Fruit fly (Drosophila melanogaster) whole organism, wandering third instar larva: ENCODE measurements around the gene mRpS24.

Experiments used
- Abd-B ChIP-seq: fragments of >200 bp; optimal IDR thresholded peaks from 2 replicates; lab custom pipeline; 2017; ENCODE audit warnings: missing biosample characterization, missing genetic modification characterization
- CG32264 ChIP-seq: fragments of 200-800 bp; sonication (Bioruptor generic); optimal IDR thresholded peaks from 2 replicates; lab custom pipeline; 2016; ENCODE audit warnings: missing biosample characterization, missing genetic modification characterization
- CG9705 ChIP-seq: fragments of 200-800 bp; sonication (Bioruptor generic); optimal IDR thresholded peaks from 2 replicates; lab custom pipeline; 2018; ENCODE audit warnings: missing biosample characterization, mild to moderate bottlenecking, missing genetic modification characterization
- Dif ChIP-seq: fragments of 200-275, 200-300 bp; sonication (Bioruptor generic); optimal IDR thresholded peaks from 2 replicates; lab custom pipeline; 2018; ENCODE audit warnings: missing biosample characterization, missing genetic modification characterization; ENCODE audit not compliant: partially characterized antibody
- HLH106 ChIP-seq: fragments of 200-800 bp; optimal IDR thresholded peaks from 3 replicates; lab custom pipeline; 2019; ENCODE audit warnings: missing biosample characterization, mild to moderate bottlenecking, missing genetic modification characterization, moderate library complexity
- Hnf4 ChIP-seq: fragments of 200-800 bp; sonication (Bioruptor generic); optimal IDR thresholded peaks from 2 replicates; lab custom pipeline; 2016; ENCODE audit warnings: missing biosample characterization, mild to moderate bottlenecking, missing genetic modification characterization
- Hr83 ChIP-seq: fragments of 200-300 bp; sonication (Bioruptor generic); optimal IDR thresholded peaks from 2 replicates; lab custom pipeline; 2016; ENCODE audit warnings: missing biosample characterization, mild to moderate bottlenecking, missing genetic modification characterization, moderate library complexity; ENCODE audit not compliant: poor library complexity, severe bottlenecking
- Jra ChIP-seq: sonication (Bioruptor generic); optimal IDR thresholded peaks from 2 replicates; lab custom pipeline; 2016; ENCODE audit warnings: missing biosample characterization, missing genetic modification characterization
- Mio ChIP-seq: sonication (Bioruptor generic); optimal IDR thresholded peaks from 2 replicates; lab custom pipeline; 2016; ENCODE audit warnings: missing biosample characterization, missing genetic modification characterization
- Myc ChIP-seq: fragments of >200 bp; optimal IDR thresholded peaks from 2 replicates; lab custom pipeline; 2017
- N ChIP-seq: fragments of >200 bp; optimal IDR thresholded peaks from 2 replicates; lab custom pipeline; 2018; ENCODE audit warnings: missing biosample characterization, missing external identifiers, missing genetic modification characterization
- OdsH ChIP-seq: fragments of 200-800 bp; sonication (Bioruptor generic); optimal IDR thresholded peaks from 2 replicates; lab custom pipeline; 2016; ENCODE audit warnings: missing biosample characterization, mild to moderate bottlenecking, missing genetic modification characterization
- Rel ChIP-seq, 2 experiments: fragments of 200-800 bp; sonication (Bioruptor generic) in 1 of 2; optimal IDR thresholded peaks; 2 replicates in 1 of 2; 3 replicates in 1 of 2; lab custom pipeline; 2016 to 2019; ENCODE audit warnings: mild to moderate bottlenecking in 2 of 2, missing biosample characterization in 2 of 2, missing genetic modification characterization in 2 of 2, moderate library complexity in 1 of 2
- Sp1 ChIP-seq: fragments of 200-800 bp; sonication (Bioruptor generic); optimal IDR thresholded peaks from 3 replicates; lab custom pipeline; 2019; ENCODE audit warnings: missing biosample characterization, mild to moderate bottlenecking, missing genetic modification characterization, moderate library complexity
- Vsx2 ChIP-seq: fragments of 200-300, 225-300 bp; sonication (Bioruptor generic); optimal IDR thresholded peaks from 2 replicates; lab custom pipeline; 2018; ENCODE audit warnings: missing biosample characterization, missing genetic modification characterization; ENCODE audit not compliant: partially characterized antibody
- br ChIP-seq: fragments of 200-800 bp; sonication (Bioruptor generic); optimal IDR thresholded peaks from 2 replicates; lab custom pipeline; 2016; ENCODE audit warnings: missing biosample characterization, missing genetic modification characterization
- brk ChIP-seq: fragments of 200-800 bp; sonication (Bioruptor generic); optimal IDR thresholded peaks from 2 replicates; lab custom pipeline; 2016; ENCODE audit warnings: missing biosample characterization, mild to moderate bottlenecking, missing genetic modification characterization
- dl ChIP-seq, 2 experiments: fragments of 175-275, 200-275 bp in 1 of 2; fragments of 200-275 bp in 1 of 2; sonication (Bioruptor generic); optimal IDR thresholded peaks; lab custom pipeline; 2018; ENCODE audit warnings: mild to moderate bottlenecking in 2 of 2, missing biosample characterization in 2 of 2, missing genetic modification characterization in 2 of 2, moderate library complexity in 2 of 2; ENCODE audit not compliant: partially characterized antibody in 2 of 2, insufficient read depth in 1 of 2
- dmrt93B ChIP-seq: fragments of 200-800 bp; sonication (Bioruptor generic); optimal IDR thresholded peaks from 2 replicates; lab custom pipeline; 2018; ENCODE audit warnings: missing biosample characterization, mild to moderate bottlenecking, missing genetic modification characterization
- dsf ChIP-seq: sonication (Bioruptor generic); optimal IDR thresholded peaks from 2 replicates; lab custom pipeline; 2016; ENCODE audit warnings: missing biosample characterization, missing genetic modification characterization, borderline replicate concordance
- ey ChIP-seq: fragments of 200-800 bp; sonication (Bioruptor generic); optimal IDR thresholded peaks from 2 replicates; lab custom pipeline; 2016; ENCODE audit warnings: missing biosample characterization, missing genetic modification characterization
- foxo ChIP-seq, 2 experiments: fragments of 200-800 bp; sonication (Bioruptor generic); optimal IDR thresholded peaks; 2 replicates in 1 of 2; 3 replicates in 1 of 2; lab custom pipeline; 2016 to 2017; ENCODE audit warnings: missing biosample characterization in 2 of 2, missing genetic modification characterization in 2 of 2
- fru ChIP-seq: fragments of 200-800 bp; sonication (Bioruptor generic); optimal IDR thresholded peaks from 3 replicates; lab custom pipeline; 2016; ENCODE audit warnings: missing biosample characterization, mild to moderate bottlenecking, missing genetic modification characterization
- h ChIP-seq: fragments of 200-800 bp; sonication (Bioruptor generic); optimal IDR thresholded peaks from 3 replicates; lab custom pipeline; 2016; ENCODE audit warnings: missing biosample characterization, mild to moderate bottlenecking, missing genetic modification characterization
- jim ChIP-seq: fragments of 175-275, 200-325 bp; sonication (Bioruptor generic); optimal IDR thresholded peaks from 2 replicates; lab custom pipeline; 2016; ENCODE audit warnings: missing biosample characterization, mild to moderate bottlenecking, missing genetic modification characterization
- pan ChIP-seq: fragments of >200 bp; optimal IDR thresholded peaks from 2 replicates; lab custom pipeline; 2017
- psq ChIP-seq: fragments of 200-800 bp; sonication (Bioruptor generic); optimal IDR thresholded peaks from 3 replicates; lab custom pipeline; 2017; ENCODE audit warnings: missing biosample characterization, mild to moderate bottlenecking, missing genetic modification characterization, moderate library complexity
- rgr ChIP-seq: fragments of 200-800 bp; sonication (Bioruptor generic); optimal IDR thresholded peaks from 3 replicates; lab custom pipeline; 2016; ENCODE audit warnings: missing biosample characterization, mild to moderate bottlenecking, missing genetic modification characterization
- sage ChIP-seq: fragments of 200-800 bp; sonication (Bioruptor generic); optimal IDR thresholded peaks from 2 replicates; lab custom pipeline; 2016; ENCODE audit warnings: missing biosample characterization, mild to moderate bottlenecking, missing genetic modification characterization
- sv ChIP-seq: fragments of 200-800 bp; sonication (Bioruptor generic); optimal IDR thresholded peaks from 3 replicates; lab custom pipeline; 2016; ENCODE audit warnings: missing biosample characterization, missing genetic modification characterization
- usp ChIP-seq: fragments of >200 bp; optimal IDR thresholded peaks from 2 replicates; lab custom pipeline; 2017; ENCODE audit warnings: missing biosample characterization, missing genetic modification characterization
- woc ChIP-seq: sonication (Bioruptor generic); optimal IDR thresholded peaks from 2 replicates; lab custom pipeline; 2016; ENCODE audit warnings: missing biosample characterization, mild to moderate bottlenecking, missing genetic modification characterization

Gene mRpS24

DNA sequence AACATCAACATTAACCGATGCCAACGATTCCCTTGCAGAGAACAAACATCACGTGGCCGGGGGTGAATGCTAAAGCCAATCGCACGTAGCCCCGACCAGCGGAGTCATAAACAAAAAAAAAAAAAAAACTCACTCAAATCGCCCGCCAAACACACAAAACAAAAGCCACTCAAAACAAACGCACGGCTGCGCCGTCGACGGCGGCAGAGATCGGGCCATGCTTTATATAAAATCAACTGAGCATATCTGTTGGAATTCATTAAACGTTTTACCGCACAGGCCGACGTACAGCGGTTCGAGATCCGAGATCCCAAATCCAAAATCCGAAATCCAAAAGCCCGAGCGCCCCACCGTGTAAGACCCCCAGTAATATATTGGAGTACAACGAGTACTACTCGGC is 9.0 kb upstream of the mRpS24 start, which contains the start of gene CG13606:
Gene CG13606, plus strand, starts transcription at position 250 of the 400 bp plus-strand sequence.
- no peak for TF ChIP-seq woc
- TF ChIP-seq Hnf4 (GFP tag; lab: Kevin White, UChicago): no peak
- no peak for TF ChIP-seq Jra (GFP tag; lab: Kevin White, UChicago)
- no peak for TF ChIP-seq ey (GFP tag; lab: Kevin White, UChicago)
- no peak for TF ChIP-seq psq (GFP tag; lab: Kevin White, UChicago)
- no peak for TF ChIP-seq foxo (GFP tag; optimal IDR thresholded peaks at IDR 0.05; lab: Kevin White, UChicago)

DNA sequence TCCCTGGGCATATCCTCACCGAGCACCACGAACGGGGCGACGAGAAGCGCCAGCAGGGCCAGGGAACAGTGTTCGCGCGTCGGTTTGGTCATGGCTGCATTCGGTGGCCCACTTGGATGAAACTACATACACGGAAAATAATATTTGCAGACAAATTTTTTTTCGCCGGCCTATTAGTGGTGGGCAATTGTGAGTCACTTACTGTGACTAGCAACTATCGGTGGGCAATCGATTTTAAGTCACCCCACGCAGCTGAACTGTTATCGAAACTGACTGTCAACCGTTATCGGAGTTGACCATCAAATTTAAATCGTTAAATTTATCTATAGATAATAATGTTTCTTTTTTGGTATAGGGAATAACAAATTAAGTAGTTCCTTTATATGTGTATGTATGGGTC is 6.0 kb upstream of the mRpS24 start, which contains the start of gene CG5510:
Gene CG5510, minus strand, starts transcription at position 201 of the 400 bp plus-strand sequence.
- peak in 1 of 2 experiments; percentile 8 for TF ChIP-seq dl (GFP tag; optimal IDR thresholded peaks at IDR 0.05; lab: Kevin White, UChicago; ENCODE audit: insufficient read depth in 1 of 2, partially characterized antibody in 2 of 2)
- peak; percentile 10 for TF ChIP-seq Sp1 (GFP tag; lab: Kevin White, UChicago)
- no peak for TF ChIP-seq Vsx2 (GFP tag; lab: Kevin White, UChicago)
- peak; percentile 21 for TF ChIP-seq HLH106 (tag; lab: Kevin White, UChicago)
- TF ChIP-seq Rel (GFP tag; optimal IDR thresholded peaks at IDR 0.05; lab: Kevin White, UChicago): no peak
- TF ChIP-seq Rel (tag; optimal IDR thresholded peaks at IDR 0.05; lab: Kevin White, UChicago): peak; percentile 45
- TF ChIP-seq sage (GFP tag; lab: Kevin White, UChicago): no peak
- no peak for TF ChIP-seq jim (GFP tag; lab: Kevin White, UChicago)
- no peak for TF ChIP-seq rgr (GFP tag; lab: Kevin White, UChicago)
- peak; percentile 6 for TF ChIP-seq sv
- peak; percentile 2 for TF ChIP-seq br (GFP tag; lab: Kevin White, UChicago)
- no peak for TF ChIP-seq psq (GFP tag; lab: Kevin White, UChicago)
- TF ChIP-seq h (GFP tag; lab: Kevin White, UChicago): peak; percentile 33
- TF ChIP-seq fru (GFP tag; lab: Kevin White, UChicago): peak; percentile 36
- TF ChIP-seq OdsH (GFP tag; lab: Kevin White, UChicago): no peak
- peak; percentile 52 for TF ChIP-seq Hr83
- peak; percentile 27 for TF ChIP-seq ey (GFP tag; lab: Kevin White, UChicago)
- TF ChIP-seq Mio (GFP tag; lab: Kevin White, UChicago): no peak
- peak; percentile 14 for TF ChIP-seq woc
- peak; percentile 76 for TF ChIP-seq Jra (GFP tag; lab: Kevin White, UChicago)

DNA sequence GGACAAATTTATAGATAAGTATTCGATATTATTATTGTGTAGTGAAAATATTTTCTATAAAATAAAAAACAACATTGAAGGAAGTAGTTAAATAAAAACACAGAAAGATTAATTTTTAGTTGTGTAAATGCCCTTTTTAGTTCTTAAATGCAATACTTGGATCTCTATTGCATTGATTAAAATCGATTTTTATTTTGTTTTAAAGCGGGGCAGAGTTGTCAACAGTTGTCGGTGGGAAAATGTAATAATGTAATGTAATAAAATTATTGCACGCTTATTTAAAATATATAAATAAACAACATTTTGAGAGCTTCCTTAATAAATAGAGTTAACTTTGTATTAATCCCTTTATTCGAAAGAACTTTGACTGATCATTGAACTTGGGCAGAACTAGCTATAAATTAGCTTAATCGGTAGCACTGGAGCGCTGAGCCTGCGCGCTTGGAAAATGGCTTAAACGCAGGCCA is 244 bp upstream of the mRpS24 start, which contains the start of gene Apc2:
Gene Apc2, plus strand, starts transcription at position 411 of the 467 bp plus-strand sequence.
- peak; percentile 56 for TF ChIP-seq psq (GFP tag; lab: Kevin White, UChicago)
- TF ChIP-seq OdsH (GFP tag; lab: Kevin White, UChicago): peak; percentile 17
- TF ChIP-seq usp (GFP tag; lab: Kevin White, UChicago): no peak
- TF ChIP-seq Sp1 (GFP tag; lab: Kevin White, UChicago): peak; percentile 69
- no peak for TF ChIP-seq CG32264 (GFP tag; lab: Kevin White, UChicago)
- TF ChIP-seq brk: no peak
- TF ChIP-seq Abd-B: no peak
- no peak for TF ChIP-seq Dif
- peak; percentile 42 for TF ChIP-seq ey (GFP tag; lab: Kevin White, UChicago)
- TF ChIP-seq pan: no peak
- TF ChIP-seq Myc: peak; percentile 90
- TF ChIP-seq woc: peak; percentile 73
- peak; percentile 51 for TF ChIP-seq dsf
- peak; percentile 34 for TF ChIP-seq dmrt93B (GFP tag; lab: Kevin White, UChicago)
- no peak for TF ChIP-seq Hnf4 (GFP tag; lab: Kevin White, UChicago)
- peak in 1 of 2 experiments; percentile 62 for TF ChIP-seq foxo (GFP tag; optimal IDR thresholded peaks at IDR 0.05; lab: Kevin White, UChicago)
- peak; percentile 59 for TF ChIP-seq fru (GFP tag; lab: Kevin White, UChicago)
- peak; percentile 52 for TF ChIP-seq br (GFP tag; lab: Kevin White, UChicago)
- no peak for TF ChIP-seq N (GFP tag; lab: Kevin White, UChicago)
- TF ChIP-seq Jra (GFP tag; lab: Kevin White, UChicago): peak; percentile 38
- peak; percentile 58 for TF ChIP-seq h (GFP tag; lab: Kevin White, UChicago)
- peak; percentile 76 for TF ChIP-seq HLH106 (tag; lab: Kevin White, UChicago)
- TF ChIP-seq Rel (GFP tag; optimal IDR thresholded peaks at IDR 0.05; lab: Kevin White, UChicago): no peak
- no peak for TF ChIP-seq Rel (tag; optimal IDR thresholded peaks at IDR 0.05; lab: Kevin White, UChicago)
- TF ChIP-seq rgr (GFP tag; lab: Kevin White, UChicago): peak; percentile 54
- peak; percentile 4 for TF ChIP-seq sv
- TF ChIP-seq CG9705: peak; percentile 42
- TF ChIP-seq dl (GFP tag; optimal IDR thresholded peaks at IDR 0.05; lab: Kevin White, UChicago; ENCODE audit: insufficient read depth in 1 of 2, partially characterized antibody in 2 of 2): no peak
- TF ChIP-seq, all 38 proteins: peak for 17
